Worm (Caenorhabditis elegans) whole organism, late embryonic: Measurements from ENCODE around the gene rabr-4.

ENCODE experiments used
- ahr-1 ChIP-seq: sonication (generic microtip); optimal IDR thresholded peaks from 2 replicates; lab custom pipeline; 2016; ENCODE audit warnings: missing genetic modification characterization, missing compliant biosample characterization
- hlh-15 ChIP-seq: sonication (generic microtip); optimal IDR thresholded peaks from 2 replicates; lab custom pipeline; 2016; ENCODE audit warnings: missing genetic modification characterization, missing compliant biosample characterization

DNA sequence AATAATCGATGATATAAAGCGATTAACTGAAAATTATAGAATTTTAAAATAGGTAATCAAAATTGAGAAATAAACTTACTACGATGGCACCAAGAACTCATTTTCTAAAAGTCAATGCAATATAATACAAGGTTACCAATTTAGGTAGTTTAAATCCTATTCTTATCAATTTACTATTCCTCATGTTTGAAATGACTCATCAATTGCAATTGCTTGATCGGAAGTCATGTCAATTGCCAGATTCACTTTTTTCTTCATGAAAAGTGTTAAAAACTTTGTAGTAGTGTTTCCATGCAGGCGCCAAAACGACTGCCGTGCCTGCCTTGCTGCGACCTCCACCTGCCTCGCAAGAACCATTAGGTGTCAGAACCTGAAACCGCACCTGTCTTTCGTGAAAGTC, 31.8 kb downstream of the rabr-4 start, which contains the start of gene F11A5.13:
- no peak for TF ChIP-seq hlh-15
- no peak for TF ChIP-seq ahr-1
